Fruit fly (Drosophila melanogaster) whole organism, prepupa: ENCODE results near the gene Cad86C.

Experiments
- CG6163 ChIP-seq: fragments of 200-800 bp; sonication (Bioruptor generic); IDR thresholded peaks from 3 replicates; pipeline ENCODE4 v1.3.6; 2022; ENCODE audit warnings: missing biosample characterization, missing genetic modification characterization
- Gug ChIP-seq: fragments of 200-800 bp; sonication (Bioruptor generic); IDR thresholded peaks from 2 replicates; pipeline ENCODE4 v1.3.6; 2022; ENCODE audit warnings: missing biosample characterization, missing genetic modification characterization
- Lpt ChIP-seq: fragments of 200-800 bp; sonication (Bioruptor generic); optimal IDR thresholded peaks from 3 replicates; lab custom pipeline; 2016; ENCODE audit warnings: missing biosample characterization, missing genetic modification characterization
- OdsH ChIP-seq: fragments of 200-800 bp; sonication (Bioruptor generic); optimal IDR thresholded peaks from 3 replicates; lab custom pipeline; 2016; ENCODE audit warnings: missing biosample characterization, missing genetic modification characterization
- eg ChIP-seq: fragments of 200-800 bp; sonication (Bioruptor generic); IDR thresholded peaks from 3 replicates; pipeline ENCODE4 v1.3.6; 2022; ENCODE audit warnings: missing biosample characterization, missing genetic modification characterization

- TF ChIP-seq OdsH (GFP tag; lab: Kevin White, UChicago), result no peak
- TF ChIP-seq Gug (GFP tag; lab: Robert Waterston, UW), result no peak
- TF ChIP-seq eg (GFP tag; lab: Robert Waterston, UW), result 0 out of 3 replicates have a peak, but pooled peaks have one; percentile 6
- TF ChIP-seq CG6163 (GFP tag; lab: Robert Waterston, UW), result no peak
- no peak for TF ChIP-seq Lpt (GFP tag; lab: Kevin White, UChicago)
Measured at dm6 chr3R:10868427-10868962, 41.6 kb downstream of the Cad86C start, which contains the start of the genes SelR and Tsp86D.
